Worm (Caenorhabditis elegans) whole organism, late embryonic: Measurements from ENCODE around the gene F31B9.4.

Experiments used
- C08G9.2 ChIP-seq: sonication (generic microtip); optimal IDR thresholded peaks from 2 replicates; lab custom pipeline; 2016; ENCODE audit warnings: mild to moderate bottlenecking, missing genetic modification characterization, moderate library complexity, missing compliant biosample characterization
- ceh-14 ChIP-seq: sonication (generic microtip); optimal IDR thresholded peaks from 2 replicates; lab custom pipeline; 2016; ENCODE audit warnings: missing genotype, missing genetic modification characterization, missing compliant biosample characterization
- ceh-18 ChIP-seq: sonication (generic microtip); optimal IDR thresholded peaks from 2 replicates; lab custom pipeline; 2016; ENCODE audit warnings: missing genetic modification characterization, missing compliant biosample characterization
- ceh-19 ChIP-seq: fragments of 200-800 bp; sonication (Bioruptor generic); optimal IDR thresholded peaks from 2 replicates; lab custom pipeline; 2018; ENCODE audit warnings: mild to moderate bottlenecking, missing genetic modification characterization, missing compliant biosample characterization
- ceh-24 ChIP-seq: sonication (generic microtip); optimal IDR thresholded peaks from 2 replicates; lab custom pipeline; 2016; ENCODE audit warnings: mild to moderate bottlenecking, missing genetic modification characterization, missing compliant biosample characterization
- ceh-31 ChIP-seq: sonication (generic microtip); optimal IDR thresholded peaks from 2 replicates; lab custom pipeline; 2016; ENCODE audit warnings: missing genetic modification characterization, missing compliant biosample characterization
- ceh-34 ChIP-seq: sonication (generic microtip); optimal IDR thresholded peaks from 2 replicates; lab custom pipeline; 2016; ENCODE audit warnings: mild to moderate bottlenecking, missing genetic modification characterization, missing compliant biosample characterization
- ceh-6 ChIP-seq: fragments of 200-800 bp; sonication (Bioruptor generic); optimal IDR thresholded peaks from 2 replicates; lab custom pipeline; 2018; ENCODE audit warnings: mild to moderate bottlenecking, missing genetic modification characterization, missing compliant biosample characterization
- ceh-9 ChIP-seq: sonication (generic microtip); optimal IDR thresholded peaks from 2 replicates; lab custom pipeline; 2016; ENCODE audit warnings: mild to moderate bottlenecking, missing genetic modification characterization, inconsistent platforms, missing compliant biosample characterization
- che-1 ChIP-seq: sonication (generic microtip); optimal IDR thresholded peaks from 2 replicates; lab custom pipeline; 2016; ENCODE audit warnings: mild to moderate bottlenecking, missing genetic modification characterization, missing compliant biosample characterization
- dve-1 ChIP-seq: sonication (generic microtip); optimal IDR thresholded peaks from 2 replicates; lab custom pipeline; 2017; ENCODE audit warnings: antibody characterized with exemption, mild to moderate bottlenecking, missing genetic modification characterization, missing compliant biosample characterization
- elt-2 ChIP-seq: sonication (generic microtip); optimal IDR thresholded peaks from 2 replicates; lab custom pipeline; 2016; ENCODE audit warnings: missing genetic modification reagents, missing genetic modification characterization, missing compliant biosample characterization
- elt-4 ChIP-seq: sonication (generic microtip); optimal IDR thresholded peaks from 2 replicates; lab custom pipeline; 2016; ENCODE audit warnings: missing genetic modification characterization, missing compliant biosample characterization
- ets-4 ChIP-seq: sonication (generic microtip); optimal IDR thresholded peaks from 2 replicates; lab custom pipeline; 2016; ENCODE audit warnings: missing genetic modification characterization, missing compliant biosample characterization
- eyg-1 ChIP-seq: sonication (generic microtip); optimal IDR thresholded peaks from 2 replicates; lab custom pipeline; 2016; ENCODE audit warnings: missing genotype, missing genetic modification characterization, missing compliant biosample characterization
- fax-1 ChIP-seq: sonication (generic microtip); optimal IDR thresholded peaks from 2 replicates; lab custom pipeline; 2016; ENCODE audit warnings: missing genotype, missing genetic modification characterization, missing compliant biosample characterization
- fkh-10 ChIP-seq: fragments of 150-350 bp; optimal IDR thresholded peaks from 2 replicates; lab custom pipeline; 2014; ENCODE audit warnings: missing biosample characterization, missing genetic modification reagents, missing genetic modification characterization
- gmeb-2 ChIP-seq: sonication (generic microtip); optimal IDR thresholded peaks from 2 replicates; lab custom pipeline; 2016; ENCODE audit warnings: missing genetic modification characterization, inconsistent platforms, missing compliant biosample characterization
- hlh-15 ChIP-seq: sonication (generic microtip); optimal IDR thresholded peaks from 2 replicates; lab custom pipeline; 2016; ENCODE audit warnings: missing genetic modification characterization, missing compliant biosample characterization
- hlh-30 ChIP-seq: sonication (generic microtip); optimal IDR thresholded peaks from 2 replicates; lab custom pipeline; 2017; ENCODE audit warnings: antibody characterized with exemption, missing genetic modification characterization, missing compliant biosample characterization; ENCODE audit not compliant: insufficient read depth
- hlh-6 ChIP-seq: sonication (generic microtip); optimal IDR thresholded peaks from 2 replicates; lab custom pipeline; 2016; ENCODE audit warnings: missing genotype, missing genetic modification characterization, missing compliant biosample characterization
- hlh-8 ChIP-seq: sonication (generic microtip); optimal IDR thresholded peaks from 2 replicates; lab custom pipeline; 2016; ENCODE audit warnings: missing genotype, missing genetic modification characterization, missing compliant biosample characterization
- lim-6 ChIP-seq: sonication (generic microtip); optimal IDR thresholded peaks from 2 replicates; lab custom pipeline; 2016; ENCODE audit warnings: missing genetic modification characterization, missing compliant biosample characterization
- mec-3 ChIP-seq: sonication (generic microtip); optimal IDR thresholded peaks from 2 replicates; lab custom pipeline; 2016; ENCODE audit warnings: borderline replicate concordance, missing genetic modification characterization, missing compliant biosample characterization
- nfya-1 ChIP-seq: sonication (generic microtip); optimal IDR thresholded peaks from 2 replicates; lab custom pipeline; 2017; ENCODE audit warnings: missing genetic modification characterization, mild to moderate bottlenecking, missing compliant biosample characterization, antibody characterized with exemption, moderate library complexity
- nhr-232 ChIP-seq: sonication (generic microtip); optimal IDR thresholded peaks from 2 replicates; lab custom pipeline; 2016; ENCODE audit warnings: missing genetic modification characterization, missing compliant biosample characterization
- odd-2 ChIP-seq: sonication (generic microtip); optimal IDR thresholded peaks from 2 replicates; lab custom pipeline; 2017; ENCODE audit warnings: antibody characterized with exemption, mild to moderate bottlenecking, missing genetic modification characterization, missing compliant biosample characterization
- pat-9 ChIP-seq: fragments of 200-800 bp; sonication (Bioruptor generic); optimal IDR thresholded peaks from 2 replicates; lab custom pipeline; 2018; ENCODE audit warnings: mild to moderate bottlenecking, missing genetic modification characterization, moderate library complexity, missing compliant biosample characterization
- pax-1 ChIP-seq: fragments of 150-350 bp; optimal IDR thresholded peaks from 2 replicates; lab custom pipeline; 2014; ENCODE audit warnings: missing biosample characterization, missing genetic modification characterization
- pha-2 ChIP-seq: sonication (generic microtip); optimal IDR thresholded peaks from 2 replicates; lab custom pipeline; 2017; ENCODE audit warnings: mild to moderate bottlenecking, missing genetic modification characterization, missing compliant biosample characterization
- pqm-1 ChIP-seq: sonication (generic microtip); optimal IDR thresholded peaks from 2 replicates; lab custom pipeline; 2016; ENCODE audit warnings: missing genetic modification characterization, missing compliant biosample characterization
- ref-2 ChIP-seq: sonication (generic microtip); optimal IDR thresholded peaks from 2 replicates; lab custom pipeline; 2016; ENCODE audit warnings: missing genetic modification characterization, missing compliant biosample characterization
- rnt-1 ChIP-seq: sonication (generic microtip); optimal IDR thresholded peaks from 2 replicates; lab custom pipeline; 2016; ENCODE audit warnings: missing genetic modification characterization, missing compliant biosample characterization
- sdc-2 ChIP-seq: sonication (generic microtip); optimal IDR thresholded peaks from 2 replicates; lab custom pipeline; 2016; ENCODE audit warnings: missing genotype, missing genetic modification characterization, missing compliant biosample characterization
- sox-2 ChIP-seq: fragments of 200-800 bp; sonication (Bioruptor generic); IDR thresholded peaks from 2 replicates; pipeline ENCODE4 v1.3.6; 2022; ENCODE audit warnings: missing genetic modification reagents, missing genetic modification characterization, missing compliant biosample characterization
- syd-9 ChIP-seq: sonication (generic microtip); optimal IDR thresholded peaks from 2 replicates; lab custom pipeline; 2016; ENCODE audit warnings: mild to moderate bottlenecking, missing genetic modification characterization, moderate library complexity, missing compliant biosample characterization
- unc-3 ChIP-seq, 2 experiments: fragments of 200-800 bp in 1 of 2; sonication (Bioruptor generic) in 1 of 2; sonication (generic microtip) in 1 of 2; conservative IDR thresholded peaks in 1 of 2; optimal IDR thresholded peaks in 1 of 2; 2 replicates each; pipeline versions ENCODE4 v1.3.6 to Lab custom; 2016 to 2022; ENCODE audit warnings: missing compliant biosample characterization in 2 of 2, missing genetic modification characterization in 2 of 2, missing genetic modification reagents in 1 of 2
- unc-42 ChIP-seq: sonication (generic microtip); optimal IDR thresholded peaks from 2 replicates; lab custom pipeline; 2016; ENCODE audit warnings: missing genotype, missing genetic modification characterization, missing compliant biosample characterization
- unc-86 ChIP-seq: sonication (generic microtip); optimal IDR thresholded peaks from 2 replicates; lab custom pipeline; 2016; ENCODE audit warnings: missing genetic modification characterization, missing compliant biosample characterization

The F31B9.4 gene

ce11 chrX:15951194-15951593 lies 34.3 kb upstream of the F31B9.4 start, which contains the start of gene col-186:
Gene col-186, plus strand, starts transcription at chrX:15951494.
- TF ChIP-seq fkh-10 (GFP tag; lab: Kevin White, UChicago) (no peak), pax-1 (tag; lab: Kevin White, UChicago) (no peak), hlh-8 (tag; lab: Kevin White, UChicago) (no peak)
- TF ChIP-seq, all 69 proteins: peak for 0

ce11 chrX:15945806-15946205 lies 28.9 kb upstream of the F31B9.4 start:
- TF ChIP-seq dve-1 (tag; lab: Kevin White, UChicago) = no peak
- TF ChIP-seq ceh-34 = no peak
- peak; percentile 12 for TF ChIP-seq mec-3 (tag; lab: Kevin White, UChicago)
- TF ChIP-seq che-1 (tag; lab: Kevin White, UChicago) = no peak
- no peak for TF ChIP-seq sdc-2 (tag; lab: Kevin White, UChicago)
- no peak for TF ChIP-seq sox-2
- TF ChIP-seq ceh-19 (GFP tag; lab: Kevin White, UChicago) = no peak
- TF ChIP-seq hlh-15 (tag; lab: Kevin White, UChicago) = no peak

ce11 chrX:15944198-15944597 lies 27.3 kb upstream of the F31B9.4 start:
- no peak for TF ChIP-seq pqm-1 (tag; lab: Kevin White, UChicago)
- no peak for TF ChIP-seq ceh-6
- no peak for TF ChIP-seq ceh-9 (tag; lab: Kevin White, UChicago)
- no peak for TF ChIP-seq ceh-18 (tag; lab: Kevin White, UChicago)
- no peak for TF ChIP-seq ceh-31

- TF ChIP-seq eyg-1 (tag; lab: Kevin White, UChicago) (no peak), unc-86 (tag; lab: Kevin White, UChicago) (no peak), lim-6 (tag; lab: Kevin White, UChicago) (no peak), sox-2 (no peak), ceh-19 (GFP tag; lab: Kevin White, UChicago) (no peak), ceh-31 (no peak), nhr-232 (no peak), ceh-34 (no peak), pha-2 (tag; lab: Kevin White, UChicago) (no peak), unc-3 (GFP tag; conservative IDR thresholded peaks at IDR 0.05; lab: Robert Waterston, UW) (no peak), unc-3 (tag; optimal IDR thresholded peaks at IDR 0.05; lab: Kevin White, UChicago) (no peak), hlh-6 (no peak), ceh-14 (no peak), odd-2 (tag; lab: Kevin White, UChicago) (no peak), ref-2 (tag; lab: Kevin White, UChicago) (no peak)
Measured at ce11 chrX:15943709-15944108, 26.8 kb upstream of the F31B9.4 start, which contains the start of gene mec-5. Gene mec-5, plus strand, starts transcription at chrX:15944009.

ce11 chrX:15939759-15940334 lies 22.9 kb upstream of the F31B9.4 start:
- TF ChIP-seq che-1 (tag; lab: Kevin White, UChicago) (no peak), elt-2 (peak; percentile 42)

- TF ChIP-seq sox-2 (no peak), ceh-18 (tag; lab: Kevin White, UChicago) (no peak), pat-9 (tag; lab: Kevin White, UChicago) (no peak), hlh-30 (tag; lab: Kevin White, UChicago) (no peak), gmeb-2 (tag; lab: Kevin White, UChicago) (no peak), ceh-24 (tag; lab: Kevin White, UChicago) (no peak), pqm-1 (tag; lab: Kevin White, UChicago) (no peak), ceh-14 (no peak), C08G9.2 (tag; lab: Kevin White, UChicago) (no peak), unc-42 (tag; lab: Kevin White, UChicago) (no peak), rnt-1 (tag; lab: Kevin White, UChicago) (no peak), elt-4 (tag; lab: Kevin White, UChicago) (no peak), ets-4 (no peak), nfya-1 (tag; lab: Kevin White, UChicago) (no peak), syd-9 (tag; lab: Kevin White, UChicago) (no peak), fax-1 (tag; lab: Kevin White, UChicago) (no peak)
Measured at ce11 chrX:15939224-15939623, 22.3 kb upstream of the F31B9.4 start, which contains the start of gene mrp-3. Gene mrp-3, minus strand, starts transcription at chrX:15939324.
